Worm (Caenorhabditis elegans): ENCODE measurements around the gene Y102A5C.4.

- no peak for TF ChIP-seq egl-27 (tag; optimal IDR thresholded peaks at IDR 0.05)
- TF ChIP-seq lin-13 (GFP tag; optimal IDR thresholded peaks at IDR 0.05), result no peak
- TF ChIP-seq mef-2 (tag; optimal IDR thresholded peaks at IDR 0.05), result no peak
Measured at ce11 chrV:16911934-16912333, 10.1 kb upstream of the Y102A5C.4 start, which contains the start of gene nhr-116.
